Fruit fly (Drosophila melanogaster): ENCODE measurements around the gene sau.
A peak's percentile ranks its signal among the peaks of the same experiment; 100 is the strongest.

Gene sau

dm6 chr2L:2226259-2227121, at the start of gene sau, which contains the start of gene CG15387:
sau (plus strand) TSS chr2L:2226342.
CG15387 (minus strand) TSS chr2L:2226294.
- peak; percentile 86 for TF ChIP-seq CG17801 (GFP tag; optimal IDR thresholded peaks at IDR 0.05; ENCODE audit: partially characterized antibody)

dm6 chr2L:2177312-2177968, 48.7 kb upstream of the sau start:
- TF ChIP-seq CG17801 (GFP tag; optimal IDR thresholded peaks at IDR 0.05; ENCODE audit: partially characterized antibody) = no peak

dm6 chr2L:2177969-2178809, 48.0 kb upstream of the sau start, which contains the start of gene aop:
aop (minus strand) TSS chr2L:2178754.
- peak; percentile 55 for TF ChIP-seq CG17801 (GFP tag; optimal IDR thresholded peaks at IDR 0.05; ENCODE audit: partially characterized antibody)

- TF ChIP-seq CG17801 (GFP tag; optimal IDR thresholded peaks at IDR 0.05; ENCODE audit: partially characterized antibody) = no peak
Measured at dm6 chr2L:2178810-2179143, 47.4 kb upstream of the sau start.

DNA sequence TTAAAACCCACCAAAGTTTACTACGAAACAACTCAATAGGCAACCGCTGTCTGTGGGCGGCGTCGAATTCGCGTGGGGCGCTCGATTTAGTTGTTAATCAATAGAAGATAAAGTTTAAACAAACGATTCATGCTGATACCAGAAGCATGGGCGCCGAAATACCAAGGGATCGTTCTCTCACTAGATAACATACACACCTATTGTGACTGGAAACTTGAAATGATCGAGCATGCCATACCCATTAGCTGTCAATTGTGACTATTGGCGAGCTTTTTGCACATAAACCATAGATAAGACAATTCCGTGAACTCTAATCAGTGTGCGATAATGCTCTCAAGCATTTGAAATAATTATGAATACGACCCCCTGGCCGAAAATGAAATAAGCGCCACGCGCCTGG, 46.8 kb upstream of the sau start:
- TF ChIP-seq CG17801 (GFP tag; optimal IDR thresholded peaks at IDR 0.05; ENCODE audit: partially characterized antibody) = no peak

DNA sequence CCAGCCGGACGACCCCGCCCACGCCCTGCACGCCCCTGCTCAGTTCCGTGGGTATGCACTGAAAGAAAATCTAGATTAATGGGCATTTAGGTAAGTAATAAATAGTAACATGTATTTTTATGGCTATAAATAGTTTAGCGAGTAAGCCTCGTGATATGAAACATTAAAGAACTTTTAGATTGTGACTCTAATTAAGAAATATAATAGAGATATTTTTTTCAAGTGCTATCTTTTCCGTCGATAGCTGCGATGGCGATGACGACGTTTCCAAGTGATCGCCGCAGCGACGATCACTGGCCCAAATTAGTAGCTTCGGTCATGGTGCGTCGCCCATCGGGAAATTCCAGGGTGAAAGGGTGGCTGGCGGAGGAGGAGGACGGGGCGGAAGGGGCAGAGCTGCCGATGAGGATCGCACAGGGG, 46.0 kb upstream of the sau start:
- TF ChIP-seq CG17801 (GFP tag; optimal IDR thresholded peaks at IDR 0.05; ENCODE audit: partially characterized antibody) = no peak

DNA sequence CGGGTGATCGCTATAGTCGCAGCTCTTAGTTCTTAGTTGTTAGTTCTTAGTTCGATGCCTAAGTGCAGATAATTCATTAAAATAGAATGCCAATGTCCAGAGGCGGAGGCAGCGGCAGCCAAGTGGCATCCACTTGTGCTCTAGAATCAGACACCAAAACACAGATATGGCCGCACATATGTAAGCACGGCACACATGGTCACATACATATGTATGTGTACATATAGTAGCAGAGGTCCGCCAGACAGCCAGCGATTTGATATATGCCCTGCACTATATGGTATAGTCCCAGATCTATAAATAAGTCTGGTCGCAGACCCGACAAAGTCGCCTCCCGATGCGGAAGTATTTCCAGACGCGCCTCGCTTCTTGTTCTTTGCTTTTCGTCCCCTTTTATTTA, 45.5 kb upstream of the sau start:
- TF ChIP-seq CG17801 (GFP tag; optimal IDR thresholded peaks at IDR 0.05; ENCODE audit: partially characterized antibody) = no peak

DNA sequence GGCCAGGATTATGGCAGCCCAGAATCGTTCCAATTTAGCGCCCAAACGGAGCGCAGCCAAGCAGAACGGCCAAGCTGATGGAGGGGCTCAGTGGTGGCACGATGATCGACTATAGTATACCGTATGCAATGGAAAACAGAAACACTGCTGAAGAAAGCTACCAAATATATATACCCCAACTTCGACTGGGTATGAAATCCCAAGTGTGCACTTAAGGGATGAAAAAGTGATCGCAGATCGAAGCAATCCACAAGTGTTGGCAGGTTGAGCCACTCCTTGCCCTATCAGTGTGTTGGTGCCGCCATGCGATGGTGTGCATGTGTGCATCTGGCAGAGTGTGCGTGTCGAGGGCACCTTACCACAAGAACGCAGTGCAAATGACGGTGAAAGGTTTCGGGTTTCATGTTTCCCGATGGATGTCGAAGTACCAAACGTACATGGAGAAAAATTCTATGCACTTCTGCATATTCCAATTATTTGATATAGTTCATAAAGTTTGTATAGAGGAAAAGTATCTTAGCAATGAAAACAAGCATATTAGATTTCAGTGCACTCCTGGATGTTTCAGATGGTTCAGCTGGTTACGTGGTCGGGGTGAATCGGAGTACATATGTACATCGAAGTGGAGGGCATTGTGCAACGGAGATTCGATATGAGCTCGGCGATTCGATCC, 44.0 kb upstream of the sau start:
- TF ChIP-seq CG17801 (GFP tag; optimal IDR thresholded peaks at IDR 0.05; ENCODE audit: partially characterized antibody) = no peak

dm6 chr2L:2182735-2183340, 43.3 kb upstream of the sau start:
- TF ChIP-seq CG17801 (GFP tag; optimal IDR thresholded peaks at IDR 0.05; ENCODE audit: partially characterized antibody) = no peak

DNA sequence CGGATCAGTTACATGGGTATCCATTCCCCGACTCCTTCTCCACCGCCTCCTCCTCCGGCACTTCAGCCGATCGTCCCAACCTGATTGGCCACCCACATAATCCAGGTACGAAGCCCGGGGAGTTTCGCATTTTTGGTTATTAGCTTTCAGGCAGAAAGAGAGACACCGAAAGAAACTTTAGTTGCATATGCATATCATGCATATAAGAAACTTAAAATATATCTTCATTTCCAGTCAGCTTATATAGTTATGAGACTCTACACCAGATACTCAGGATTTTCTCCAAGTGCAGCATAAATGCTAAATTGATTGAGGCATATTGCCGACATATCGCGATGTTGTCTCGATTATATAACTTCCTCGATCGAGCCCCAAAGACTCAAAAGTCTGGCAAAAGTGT, 42.0 kb upstream of the sau start:
- TF ChIP-seq CG17801 (GFP tag; optimal IDR thresholded peaks at IDR 0.05; ENCODE audit: partially characterized antibody) = no peak

- TF ChIP-seq CG17801 (GFP tag; optimal IDR thresholded peaks at IDR 0.05; ENCODE audit: partially characterized antibody) = no peak
Measured at dm6 chr2L:2184659-2185058, 41.5 kb upstream of the sau start.

- no peak for TF ChIP-seq CG17801 (GFP tag; optimal IDR thresholded peaks at IDR 0.05; ENCODE audit: partially characterized antibody)
Measured at dm6 chr2L:2185373-2185772, 40.8 kb upstream of the sau start.

DNA sequence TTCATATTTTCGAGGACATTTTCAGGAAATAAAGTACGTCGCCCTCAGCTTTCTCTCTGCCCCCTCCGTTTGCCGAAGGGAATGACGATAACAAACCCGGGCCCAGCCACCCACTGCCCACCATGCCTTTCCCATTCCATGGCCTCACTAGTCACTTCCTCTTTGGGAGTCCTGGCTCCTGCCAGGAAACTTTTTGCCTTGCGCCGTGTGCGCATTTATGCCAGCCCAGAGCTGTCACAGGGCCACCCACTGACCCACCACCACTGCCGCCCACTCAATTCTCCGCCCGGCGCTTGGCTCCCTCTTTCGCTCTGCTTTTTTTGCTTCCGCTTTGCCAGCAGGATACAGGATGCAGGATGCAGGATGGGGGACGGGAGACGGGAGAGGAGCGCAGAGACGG, 38.7 kb upstream of the sau start:
- no peak for TF ChIP-seq CG17801 (GFP tag; optimal IDR thresholded peaks at IDR 0.05; ENCODE audit: partially characterized antibody)

dm6 chr2L:2189100-2189499, 37.0 kb upstream of the sau start:
- no peak for TF ChIP-seq CG17801 (GFP tag; optimal IDR thresholded peaks at IDR 0.05; ENCODE audit: partially characterized antibody)
